Fruit fly (Drosophila melanogaster) whole organism, embryonic: ENCODE measurements around the gene CG1532.

Experiments used
- Atf3 ChIP-seq: fragments of 200-800 bp; sonication (Bioruptor generic); optimal IDR thresholded peaks from 3 replicates; lab custom pipeline; 2016; ENCODE audit warnings: missing biosample characterization, missing genetic modification characterization
- Awh ChIP-seq: fragments of 200-800 bp; sonication (Bioruptor generic); IDR thresholded peaks from 2 replicates; pipeline ENCODE4, ENCODE4 v1.3.6; 2022; ENCODE audit warnings: missing biosample characterization, missing genetic modification characterization
- CG10209 ChIP-seq: fragments of 200-800 bp; sonication (Bioruptor generic); optimal IDR thresholded peaks from 3 replicates; lab custom pipeline; 2017; ENCODE audit warnings: missing biosample characterization, mild to moderate bottlenecking, missing genetic modification characterization, missing genetic modification reagents
- CG10267 ChIP-seq: fragments of 200-800 bp; sonication (Bioruptor generic); optimal IDR thresholded peaks from 2 replicates; lab custom pipeline; 2018; ENCODE audit warnings: missing biosample characterization, mild to moderate bottlenecking, missing genetic modification characterization, moderate library complexity
- CG10543 ChIP-seq: fragments of 200-800 bp; sonication (Bioruptor generic); optimal IDR thresholded peaks from 3 replicates; lab custom pipeline; 2017; ENCODE audit warnings: missing biosample characterization, mild to moderate bottlenecking, missing genetic modification characterization, moderate library complexity
- CG11093 ChIP-seq: fragments of 200-800 bp; sonication (Bioruptor generic); IDR thresholded peaks from 3 replicates; pipeline ENCODE4 v1.3.6; 2022; ENCODE audit warnings: missing biosample characterization, missing genetic modification characterization
- CG11247 ChIP-seq: fragments of 200-800 bp; sonication (Bioruptor generic); IDR thresholded peaks from 2 replicates; pipeline ENCODE4 v1.3.6; 2022; ENCODE audit warnings: missing biosample characterization, missing genetic modification characterization
- CG13123 ChIP-seq: fragments of 200-800 bp; sonication (Bioruptor generic); optimal IDR thresholded peaks from 2 replicates; lab custom pipeline; 2016; ENCODE audit warnings: missing biosample characterization, missing genetic modification characterization
- CG1529 ChIP-seq: fragments of 200-800 bp; sonication (Bioruptor generic); optimal IDR thresholded peaks from 3 replicates; lab custom pipeline; 2018; ENCODE audit warnings: missing biosample characterization, missing genetic modification characterization
- CG15514 ChIP-seq: fragments of 200-800 bp; sonication (Bioruptor generic); optimal IDR thresholded peaks from 3 replicates; lab custom pipeline; 2017; ENCODE audit warnings: missing biosample characterization, missing genetic modification characterization, mild to moderate bottlenecking, moderate library complexity, missing genetic modification reagents
- CG1647 ChIP-seq: fragments of 200-800 bp; sonication (Bioruptor generic); optimal IDR thresholded peaks from 3 replicates; lab custom pipeline; 2016; ENCODE audit warnings: missing biosample characterization, missing genetic modification characterization
- CG33213 ChIP-seq: fragments of 200-800 bp; sonication (Bioruptor generic); optimal IDR thresholded peaks from 3 replicates; lab custom pipeline; 2016; ENCODE audit warnings: missing biosample characterization, missing genetic modification characterization
- CG3995 ChIP-seq: fragments of 200-800 bp; sonication (Bioruptor generic); optimal IDR thresholded peaks from 3 replicates; lab custom pipeline; 2016; ENCODE audit warnings: missing biosample characterization, missing genetic modification characterization
- CG4360 ChIP-seq: fragments of 200-800 bp; sonication (Bioruptor generic); IDR thresholded peaks from 2 replicates; pipeline ENCODE4 v1.3.6; 2022; ENCODE audit warnings: missing biosample characterization, missing genetic modification characterization
- CG8388 ChIP-seq: fragments of 200-800 bp; sonication (Bioruptor generic); optimal IDR thresholded peaks from 2 replicates; lab custom pipeline; 2019; ENCODE audit warnings: missing biosample characterization, mild to moderate bottlenecking, missing genetic modification characterization, moderate library complexity
- CG9727 ChIP-seq: fragments of 200-800 bp; sonication (Bioruptor generic); optimal IDR thresholded peaks from 3 replicates; lab custom pipeline; 2017; ENCODE audit warnings: missing biosample characterization, mild to moderate bottlenecking, missing genetic modification characterization
- Dfd ChIP-seq, 2 experiments: fragments of >200 bp; optimal IDR thresholded peaks; 2 replicates each; lab custom pipeline; 2017; ENCODE audit warnings: missing biosample characterization in 2 of 2, missing genetic modification characterization in 2 of 2
- Drgx ChIP-seq: fragments of 200-800 bp; sonication (Bioruptor generic); IDR thresholded peaks from 2 replicates; pipeline ENCODE4 v1.3.6; 2022; ENCODE audit warnings: missing biosample characterization, missing genetic modification characterization
- E2f2 ChIP-seq: fragments of 200-800 bp; sonication (Bioruptor generic); IDR thresholded peaks from 2 replicates; pipeline ENCODE4 v1.3.6; 2022; ENCODE audit warnings: missing biosample characterization, missing genetic modification characterization
- ERR ChIP-seq: fragments of 200-800 bp; sonication (Bioruptor generic); optimal IDR thresholded peaks from 2 replicates; lab custom pipeline; 2016; ENCODE audit warnings: missing biosample characterization, missing genetic modification characterization
- Fer3 ChIP-seq: fragments of 200-800 bp; sonication (Bioruptor generic); optimal IDR thresholded peaks from 2 replicates; lab custom pipeline; 2018; ENCODE audit warnings: missing biosample characterization, mild to moderate bottlenecking, missing genetic modification characterization, moderate library complexity
- GATAe ChIP-seq: fragments of 200-800 bp; sonication (Bioruptor generic); conservative IDR thresholded peaks from 2 replicates; pipeline ENCODE4 v1.3.6; 2022; ENCODE audit warnings: missing biosample characterization, missing genetic modification characterization
- HLH3B ChIP-seq: fragments of 200-800 bp; sonication (Bioruptor generic); IDR thresholded peaks from 2 replicates; pipeline ENCODE4 v1.3.6; 2022; ENCODE audit warnings: missing biosample characterization, missing genetic modification characterization
- HLH54F ChIP-seq: fragments of 200-800 bp; sonication (Bioruptor generic); optimal IDR thresholded peaks from 3 replicates; lab custom pipeline; 2016; ENCODE audit warnings: missing biosample characterization, missing genetic modification characterization
- Hr78 ChIP-seq, 2 experiments: fragments of 200-800 bp in 1 of 2; fragments of >200 bp in 1 of 2; sonication (Bioruptor generic) in 1 of 2; optimal IDR thresholded peaks; 2 replicates each; lab custom pipeline; 2017 to 2019; ENCODE audit warnings: missing biosample characterization in 2 of 2, missing genetic modification characterization in 2 of 2, mild to moderate bottlenecking in 1 of 2, moderate library complexity in 1 of 2
- Lhr ChIP-seq: fragments of 200-800 bp; sonication (Bioruptor generic); optimal IDR thresholded peaks from 3 replicates; lab custom pipeline; 2017; ENCODE audit warnings: mild to moderate bottlenecking, missing biosample characterization, missing genetic modification reagents, missing genetic modification characterization
- Myb ChIP-seq: fragments of 200-800 bp; sonication (Bioruptor generic); optimal IDR thresholded peaks from 2 replicates; lab custom pipeline; 2016; ENCODE audit warnings: missing biosample characterization, missing genetic modification characterization
- NFAT ChIP-seq: fragments of 200-800 bp; sonication (Bioruptor generic); IDR thresholded peaks from 2 replicates; pipeline ENCODE4 v1.3.6; 2022; ENCODE audit warnings: missing biosample characterization, missing genetic modification characterization
- Neu2 ChIP-seq: fragments of 200-800 bp; sonication (Bioruptor generic); optimal IDR thresholded peaks from 3 replicates; lab custom pipeline; 2016; ENCODE audit warnings: missing biosample characterization, missing genetic modification characterization, borderline replicate concordance
- Nf-YA ChIP-seq: fragments of 200-800 bp; sonication (Bioruptor generic); IDR thresholded peaks from 2 replicates; pipeline ENCODE4 v1.3.6; 2022; ENCODE audit warnings: missing biosample characterization, missing genetic modification characterization
- Ptx1 ChIP-seq: fragments of 200-800 bp; sonication (Bioruptor generic); IDR thresholded peaks from 2 replicates; pipeline ENCODE4 v1.3.6; 2022; ENCODE audit warnings: missing biosample characterization, missing genetic modification characterization
- Rx ChIP-seq: fragments of 200-800 bp; sonication (Bioruptor generic); IDR thresholded peaks from 2 replicates; pipeline ENCODE4 v1.3.6; 2022; ENCODE audit warnings: missing biosample characterization, missing genetic modification characterization
- Six4 ChIP-seq: fragments of 200-800 bp; sonication (Bioruptor generic); optimal IDR thresholded peaks from 2 replicates; lab custom pipeline; 2016; ENCODE audit warnings: missing biosample characterization, missing genetic modification characterization
- Xbp1 ChIP-seq: fragments of 200-800 bp; sonication (Bioruptor generic); optimal IDR thresholded peaks from 3 replicates; lab custom pipeline; 2016; ENCODE audit warnings: missing biosample characterization, mild to moderate bottlenecking, missing genetic modification characterization
- ac ChIP-seq: fragments of 200-800 bp; sonication (Bioruptor generic); optimal IDR thresholded peaks from 3 replicates; lab custom pipeline; 2017; ENCODE audit warnings: missing biosample characterization, mild to moderate bottlenecking, missing genetic modification characterization
- bsh ChIP-seq, 2 experiments: fragments of 200-800 bp; sonication (Bioruptor generic); optimal IDR thresholded peaks; 2 replicates each; lab custom pipeline; 2017 to 2018; ENCODE audit warnings: mild to moderate bottlenecking in 2 of 2, missing biosample characterization in 2 of 2, missing genetic modification characterization in 2 of 2, moderate library complexity in 1 of 2
- btn ChIP-seq: fragments of 200-800 bp; sonication (Bioruptor generic); optimal IDR thresholded peaks from 2 replicates; lab custom pipeline; 2016; ENCODE audit warnings: missing biosample characterization, missing genetic modification characterization
- cad ChIP-seq: fragments of >200 bp; optimal IDR thresholded peaks from 2 replicates; lab custom pipeline; 2017; ENCODE audit warnings: missing biosample characterization, missing genetic modification characterization
- ci ChIP-seq: fragments of 200-800 bp; sonication (Bioruptor generic); IDR thresholded peaks from 3 replicates; pipeline ENCODE4 v1.3.6; 2022; ENCODE audit warnings: missing biosample characterization, missing genetic modification characterization
- insv ChIP-seq, 2 experiments: fragments of 200-800 bp; sonication (Bioruptor generic); optimal IDR thresholded peaks; 3 replicates each; lab custom pipeline; 2016 to 2018; ENCODE audit warnings: missing biosample characterization in 2 of 2, missing genetic modification characterization in 2 of 2
- jumu ChIP-seq: fragments of 200-800 bp; sonication (Bioruptor generic); optimal IDR thresholded peaks from 3 replicates; lab custom pipeline; 2016; ENCODE audit warnings: missing biosample characterization, missing genetic modification characterization
- klu ChIP-seq: fragments of 200-800 bp; sonication (Bioruptor generic); IDR thresholded peaks from 2 replicates; pipeline ENCODE4 v1.3.6; 2022; ENCODE audit warnings: missing biosample characterization, missing genetic modification characterization
- lmd ChIP-seq: fragments of 200-800 bp; sonication (Bioruptor generic); IDR thresholded peaks from 2 replicates; pipeline ENCODE4 v1.3.6; 2022; ENCODE audit warnings: missing biosample characterization, missing genetic modification characterization
- nmo ChIP-seq: fragments of 200-800 bp; sonication (Bioruptor generic); optimal IDR thresholded peaks from 2 replicates; lab custom pipeline; 2018; ENCODE audit warnings: missing biosample characterization, mild to moderate bottlenecking, missing genetic modification characterization, moderate library complexity
- pros ChIP-seq: fragments of 200-800 bp; sonication (Bioruptor generic); optimal IDR thresholded peaks from 3 replicates; lab custom pipeline; 2019; ENCODE audit warnings: missing biosample characterization, mild to moderate bottlenecking, missing genetic modification characterization, moderate library complexity
- schlank ChIP-seq: fragments of 200-800 bp; sonication (Bioruptor generic); optimal IDR thresholded peaks from 2 replicates; lab custom pipeline; 2018; ENCODE audit warnings: missing biosample characterization, mild to moderate bottlenecking, missing genetic modification characterization
- sd ChIP-seq: fragments of 200-800 bp; sonication (Bioruptor generic); optimal IDR thresholded peaks from 3 replicates; lab custom pipeline; 2018; ENCODE audit warnings: missing biosample characterization, mild to moderate bottlenecking, missing genetic modification characterization, moderate library complexity
- stwl ChIP-seq: fragments of 200-800 bp; sonication (Bioruptor generic); optimal IDR thresholded peaks from 3 replicates; lab custom pipeline; 2018; ENCODE audit warnings: missing biosample characterization, mild to moderate bottlenecking, missing genetic modification characterization, moderate library complexity
- trem ChIP-seq: fragments of 200-800 bp; optimal IDR thresholded peaks from 3 replicates; lab custom pipeline; 2019; ENCODE audit warnings: missing biosample characterization, mild to moderate bottlenecking, missing genetic modification characterization, moderate library complexity
- trh ChIP-seq: fragments of 200-800 bp; sonication (Bioruptor generic); optimal IDR thresholded peaks from 2 replicates; lab custom pipeline; 2016; ENCODE audit warnings: missing biosample characterization, missing genetic modification characterization
- unpg ChIP-seq: fragments of 200-800 bp; sonication (Bioruptor generic); optimal IDR thresholded peaks from 3 replicates; lab custom pipeline; 2018; ENCODE audit warnings: missing biosample characterization, mild to moderate bottlenecking, missing genetic modification characterization, moderate library complexity
- vfl ChIP-seq: fragments of 200-800 bp; sonication (Bioruptor generic); optimal IDR thresholded peaks from 2 replicates; lab custom pipeline; 2016; ENCODE audit warnings: missing biosample characterization, missing genetic modification characterization
- vvl ChIP-seq: fragments of 200-800 bp; sonication (Bioruptor generic); IDR thresholded peaks from 2 replicates; pipeline ENCODE4 v1.3.6; 2022; ENCODE audit warnings: missing biosample characterization, missing genetic modification characterization

The CG1532 gene

DNA sequence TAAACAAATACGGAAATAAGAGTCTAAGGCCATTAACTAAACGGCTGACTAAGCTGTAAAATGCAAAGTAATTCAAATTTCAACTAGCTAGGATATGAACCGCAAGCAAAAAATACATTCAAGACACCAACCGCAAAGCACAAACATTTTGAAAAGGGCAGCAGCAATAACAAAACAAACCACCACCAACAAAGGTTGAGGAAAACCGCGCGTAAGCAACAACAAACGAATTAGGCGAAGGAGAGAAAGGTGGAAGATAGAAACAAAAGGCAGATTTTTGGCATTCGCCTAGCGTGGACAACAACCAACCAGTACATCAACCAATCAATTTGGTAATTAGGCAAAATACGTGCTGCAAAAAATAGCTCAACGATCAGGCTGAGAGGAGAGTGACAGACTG lies 32.4 kb upstream of the CG1532 start (continued):
- TF ChIP-seq Awh = no peak
- no peak for TF ChIP-seq CG9727 (GFP tag; lab: Kevin White, UChicago)
- TF ChIP-seq Dfd (GFP tag; optimal IDR thresholded peaks at IDR 0.05; lab: Kevin White, UChicago) = no peak
- TF ChIP-seq CG11247 (GFP tag; lab: Robert Waterston, UW) = no peak
- no peak for TF ChIP-seq Hr78 (GFP tag; optimal IDR thresholded peaks at IDR 0.05; lab: Kevin White, UChicago)
- TF ChIP-seq CG3995 (GFP tag; lab: Kevin White, UChicago) = no peak
- no peak for TF ChIP-seq vfl (GFP tag; lab: Kevin White, UChicago)
- no peak for TF ChIP-seq bsh (GFP tag; optimal IDR thresholded peaks at IDR 0.05; lab: Kevin White, UChicago)
- TF ChIP-seq GATAe (GFP tag; lab: Robert Waterston, UW) = no peak
- no peak for TF ChIP-seq Drgx (GFP tag; lab: Robert Waterston, UW)
- TF ChIP-seq sd = peak; percentile 41
- TF ChIP-seq unpg (GFP tag; lab: Kevin White, UChicago) = no peak
- no peak for TF ChIP-seq CG1529 (GFP tag; lab: Kevin White, UChicago)
- TF ChIP-seq nmo (GFP tag; lab: Kevin White, UChicago) = no peak
- no peak for TF ChIP-seq CG10267
- no peak for TF ChIP-seq CG13123 (GFP tag; lab: Kevin White, UChicago)
- TF ChIP-seq Atf3 = no peak
- peak; percentile 21 for TF ChIP-seq Lhr (GFP tag; lab: Kevin White, UChicago)
- no peak for TF ChIP-seq Six4 (GFP tag; lab: Kevin White, UChicago)
- TF ChIP-seq stwl (tag; lab: Kevin White, UChicago) = peak; percentile 6
- TF ChIP-seq pros (GFP tag; lab: Kevin White, UChicago) = no peak
- TF ChIP-seq CG4360 = peak; percentile 70
- TF ChIP-seq vvl (GFP tag; lab: Robert Waterston, UW) = 0 out of 2 replicates have a peak, but pooled peaks have one; percentile 24
- no peak for TF ChIP-seq CG1647 (GFP tag; lab: Kevin White, UChicago)
- TF ChIP-seq E2f2 = peak; percentile 56
- TF ChIP-seq trem (tag; lab: Kevin White, UChicago) = peak; percentile 34
- TF ChIP-seq btn (GFP tag; lab: Kevin White, UChicago) = no peak
- no peak for TF ChIP-seq ci
- TF ChIP-seq CG10209 (GFP tag; lab: Kevin White, UChicago) = no peak
- TF ChIP-seq lmd = no peak
- no peak for TF ChIP-seq jumu (GFP tag; lab: Kevin White, UChicago)
- TF ChIP-seq CG15514 (GFP tag; lab: Kevin White, UChicago) = peak; percentile 24
- TF ChIP-seq Xbp1 (GFP tag; lab: Kevin White, UChicago) = no peak
- no peak for TF ChIP-seq CG10543 (GFP tag; lab: Kevin White, UChicago)
- no peak for TF ChIP-seq HLH3B
- TF ChIP-seq ERR (GFP tag; lab: Kevin White, UChicago) = no peak
- TF ChIP-seq insv (GFP tag; optimal IDR thresholded peaks at IDR 0.05; lab: Kevin White, UChicago) = peak in 1 of 2 experiments; percentile 25
- TF ChIP-seq Ptx1 (GFP tag; lab: Robert Waterston, UW) = no peak

DNA sequence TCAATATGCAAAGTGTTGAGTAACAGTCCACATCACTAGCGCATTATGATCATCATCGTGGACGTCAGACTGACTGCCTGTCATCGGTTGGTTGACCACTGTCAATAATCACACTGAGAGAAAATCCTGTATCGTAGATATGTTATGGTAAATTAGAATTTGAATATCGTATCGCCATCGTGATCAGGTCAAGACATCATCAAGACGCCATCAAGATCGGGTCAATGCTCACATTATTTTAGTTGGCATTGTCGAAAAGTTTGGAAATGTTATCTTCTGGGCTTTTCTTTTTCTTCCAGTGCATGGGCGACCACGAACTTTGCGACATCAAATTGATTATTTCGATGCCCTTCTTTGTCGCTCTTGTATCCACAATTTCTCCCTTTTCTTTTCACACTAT lies 30.8 kb upstream of the CG1532 start:
- TF ChIP-seq CG8388 (GFP tag; lab: Kevin White, UChicago) (peak; percentile 92), HLH54F (peak; percentile 81), ac (GFP tag; lab: Kevin White, UChicago) (peak; percentile 42), Myb (GFP tag; lab: Kevin White, UChicago) (peak; percentile 75), CG33213 (GFP tag; lab: Kevin White, UChicago) (peak; percentile 88), Rx (GFP tag; lab: Robert Waterston, UW) (peak; percentile 83), vfl (GFP tag; lab: Kevin White, UChicago) (peak; percentile 60), trh (peak; percentile 84), klu (peak; percentile 47), CG11093 (peak; percentile 79), Neu2 (GFP tag; lab: Kevin White, UChicago) (no peak), Fer3 (tag; lab: Kevin White, UChicago) (peak; percentile 84), Nf-YA (GFP tag; lab: Robert Waterston, UW) (peak; percentile 61), Lhr (GFP tag; lab: Kevin White, UChicago) (peak; percentile 72), NFAT (GFP tag; lab: Robert Waterston, UW) (0 out of 2 replicates have a peak, but pooled peaks have one; percentile 16), schlank (peak; percentile 74), cad (GFP tag; lab: Kevin White, UChicago) (no peak)
